Worm (Caenorhabditis elegans) whole organism, L2 larva: ENCODE results near the gene F26A1.4.
A peak's percentile ranks its signal among the peaks of the same experiment; 100 is the strongest.

Source experiments
- ZK546.5 ChIP-seq: sonication (generic microtip); optimal IDR thresholded peaks from 2 replicates; lab custom pipeline; 2017; ENCODE audit warnings: missing biosample characterization, missing genetic modification characterization
- ama-1 ChIP-seq: fragments of 150-350 bp; optimal IDR thresholded peaks from 2 replicates; lab custom pipeline; 2018; ENCODE audit warnings: inconsistent platforms
- fos-1 ChIP-seq: fragments of 150-350 bp; optimal IDR thresholded peaks from 2 replicates; lab custom pipeline; 2014; ENCODE audit warnings: missing biosample characterization, missing genetic modification characterization
- gmeb-1 ChIP-seq: fragments of 150-350 bp; optimal IDR thresholded peaks from 2 replicates; lab custom pipeline; 2014; ENCODE audit warnings: missing biosample characterization, missing genetic modification characterization
- lin-13 ChIP-seq: fragments of 150-350 bp; optimal IDR thresholded peaks from 2 replicates; lab custom pipeline; 2014; ENCODE audit warnings: missing biosample characterization, missing genetic modification reagents, missing genetic modification characterization
- mdl-1 ChIP-seq, 2 experiments: fragments of 150-350 bp in 1 of 2; sonication (generic microtip) in 1 of 2; optimal IDR thresholded peaks; 2 replicates each; lab custom pipeline; 2017; ENCODE audit warnings: missing biosample characterization in 2 of 2, missing genetic modification characterization in 2 of 2
- nhr-25 ChIP-seq: fragments of 150-350 bp; sonication (generic microtip); optimal IDR thresholded peaks from 3 replicates; lab custom pipeline; 2014; ENCODE audit warnings: missing biosample characterization, missing genetic modification characterization
- nhr-77 ChIP-seq: fragments of 150-350 bp; optimal IDR thresholded peaks from 2 replicates; lab custom pipeline; 2014; ENCODE audit warnings: missing biosample characterization, missing genetic modification characterization
- skn-1 ChIP-seq: sonication (generic microtip); optimal IDR thresholded peaks from 2 replicates; lab custom pipeline; 2017; ENCODE audit warnings: missing biosample characterization, missing genetic modification characterization
- unc-62 ChIP-seq: fragments of 150-350 bp; optimal IDR thresholded peaks from 2 replicates; lab custom pipeline; 2014; ENCODE audit warnings: missing biosample characterization, missing genetic modification reagents, missing genetic modification characterization

- TF ChIP-seq skn-1 (tag; lab: Kevin White, UChicago) = no peak
- TF ChIP-seq nhr-25 (tag; lab: Kevin White, UChicago) = no peak
- no peak for TF ChIP-seq nhr-77
- peak; percentile 35 for TF ChIP-seq fos-1 (tag; lab: Kevin White, UChicago)
- TF ChIP-seq lin-13 = no peak
- TF ChIP-seq mdl-1 (tag; optimal IDR thresholded peaks at IDR 0.05; lab: Kevin White, UChicago) = no peak
- TF ChIP-seq ama-1 (lab: Kevin White, UChicago) = no peak
- TF ChIP-seq ZK546.5 (tag; lab: Kevin White, UChicago) = no peak
- TF ChIP-seq gmeb-1 (tag; lab: Kevin White, UChicago) = no peak
- no peak for TF ChIP-seq unc-62
Observed at ce11 chrIII:4779855-4780254, 37.5 kb upstream of the F26A1.4 start, which contains the start of gene B0393.9.
